Worm (Caenorhabditis elegans): ENCODE measurements around the gene C02F12.8.

DNA sequence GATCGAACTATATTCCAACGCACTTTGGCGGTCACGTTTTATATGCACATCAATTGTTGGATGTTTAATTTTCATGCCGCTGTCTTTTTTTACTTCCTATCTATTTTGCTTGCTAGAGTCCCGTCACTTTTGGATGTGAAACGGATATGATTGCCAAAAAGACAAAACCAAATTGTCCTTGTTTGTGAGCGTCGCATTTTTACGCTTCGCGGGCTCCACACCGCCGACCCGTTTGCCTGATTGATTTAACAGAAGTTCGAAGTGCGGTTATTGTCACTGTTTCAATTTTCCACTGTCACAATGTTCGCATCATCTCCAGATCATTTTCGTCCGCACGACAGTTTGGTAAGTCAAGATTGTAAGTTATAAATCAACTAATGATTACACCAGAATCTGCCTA is 21.8 kb upstream of the C02F12.8 start, which contains the start of gene C01C4.2:
- TF ChIP-seq unc-62 (GFP tag; optimal IDR thresholded peaks at IDR 0.05), result no peak
- TF ChIP-seq snpc-4 (tag; optimal IDR thresholded peaks at IDR 0.05), result no peak
- TF ChIP-seq pha-4 (tag; optimal IDR thresholded peaks at IDR 0.05), result no peak
- TF ChIP-seq cnd-1 (tag; optimal IDR thresholded peaks at IDR 0.05), result no peak
- TF ChIP-seq zip-8 (tag; optimal IDR thresholded peaks at IDR 0.05), result no peak
- no peak for TF ChIP-seq lsy-2 (tag; optimal IDR thresholded peaks at IDR 0.05)
- no peak for TF ChIP-seq mep-1 (tag; optimal IDR thresholded peaks at IDR 0.05)
- TF ChIP-seq ceh-39 (tag; optimal IDR thresholded peaks at IDR 0.05), result no peak
- no peak for TF ChIP-seq nhr-237 (tag; optimal IDR thresholded peaks at IDR 0.05)
- no peak for TF ChIP-seq nhr-28 (tag; optimal IDR thresholded peaks at IDR 0.05)
- TF ChIP-seq lin-13 (tag; optimal IDR thresholded peaks at IDR 0.05), result no peak
- TF ChIP-seq ztf-11 (tag; optimal IDR thresholded peaks at IDR 0.05), result no peak
- TF ChIP-seq elt-1 (tag; optimal IDR thresholded peaks at IDR 0.05; ENCODE audit: borderline replicate concordance, insufficient read depth), result no peak
